Worm (Caenorhabditis elegans): ENCODE data around the gene aexr-1.

aexr-1 gene

DNA sequence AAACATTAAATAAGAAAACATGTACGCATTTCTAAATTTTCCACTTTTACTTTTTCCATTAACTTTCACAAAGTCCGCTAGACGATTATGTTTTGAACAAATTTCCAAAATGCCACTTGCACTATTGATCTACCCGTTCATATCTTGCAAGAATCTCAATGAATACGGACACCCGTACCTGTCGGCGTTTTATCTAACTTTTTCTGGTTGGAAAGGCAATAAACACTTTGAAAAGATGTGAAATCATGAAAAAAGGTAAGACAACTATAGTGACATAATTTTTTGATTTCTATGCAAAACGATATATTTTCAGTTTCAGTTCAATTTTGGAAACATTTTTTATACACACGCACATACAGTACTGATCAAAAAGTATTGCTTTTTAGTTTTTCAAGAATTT, 36.6 kb upstream of the aexr-1 start:
- peak; percentile 44 for TF ChIP-seq blmp-1 (tag; optimal IDR thresholded peaks at IDR 0.05)
- TF ChIP-seq lin-14 (GFP tag; optimal IDR thresholded peaks at IDR 0.05) = peak; percentile 17
- TF ChIP-seq unc-86 (tag; optimal IDR thresholded peaks at IDR 0.05) = no peak
- no peak for TF ChIP-seq elt-3 (tag; optimal IDR thresholded peaks at IDR 0.05)
- no peak for TF ChIP-seq efl-1 (optimal IDR thresholded peaks at IDR 0.05)
- TF ChIP-seq efl-1 (GFP tag; optimal IDR thresholded peaks at IDR 0.05 in 1 of 2) = peak in 1 of 2 experiments; percentile 6
- TF ChIP-seq alr-1 (tag; optimal IDR thresholded peaks at IDR 0.05; ENCODE audit: borderline replicate concordance) = no peak
- TF ChIP-seq C04F5.9 (tag; optimal IDR thresholded peaks at IDR 0.05) = no peak
- no peak for TF ChIP-seq lin-13 (GFP tag; optimal IDR thresholded peaks at IDR 0.05)
- no peak for TF ChIP-seq jun-1 (tag; optimal IDR thresholded peaks at IDR 0.05)
- TF ChIP-seq nhr-85 (tag) = peak; percentile 48
- no peak for TF ChIP-seq nhr-47 (tag; optimal IDR thresholded peaks at IDR 0.05)

DNA sequence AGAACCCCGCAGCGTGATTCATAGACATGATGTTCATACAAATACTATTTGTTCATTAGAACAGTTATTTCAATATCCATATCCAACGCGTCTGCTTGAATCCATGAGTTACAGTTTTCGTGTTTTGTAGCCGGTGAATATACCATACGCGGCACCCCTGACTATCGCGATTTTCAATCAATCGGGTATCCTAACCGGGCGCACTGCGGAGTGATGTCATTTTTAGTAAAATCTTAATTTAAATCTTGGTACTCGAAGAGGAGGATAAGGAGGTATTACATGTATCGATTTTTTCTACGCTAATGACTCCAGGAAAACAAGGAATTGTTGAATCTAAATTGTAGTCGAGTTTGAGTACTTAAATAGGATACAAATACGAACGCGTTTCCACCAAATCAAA, 34.3 kb upstream of the aexr-1 start:
- no peak for TF ChIP-seq unc-98 (GFP tag; IDR thresholded peaks at IDR 0.05)
- peak; percentile 83 for TF ChIP-seq nhr-85 (tag)
- peak; percentile 12 for TF ChIP-seq blmp-1 (tag; optimal IDR thresholded peaks at IDR 0.05)

DNA sequence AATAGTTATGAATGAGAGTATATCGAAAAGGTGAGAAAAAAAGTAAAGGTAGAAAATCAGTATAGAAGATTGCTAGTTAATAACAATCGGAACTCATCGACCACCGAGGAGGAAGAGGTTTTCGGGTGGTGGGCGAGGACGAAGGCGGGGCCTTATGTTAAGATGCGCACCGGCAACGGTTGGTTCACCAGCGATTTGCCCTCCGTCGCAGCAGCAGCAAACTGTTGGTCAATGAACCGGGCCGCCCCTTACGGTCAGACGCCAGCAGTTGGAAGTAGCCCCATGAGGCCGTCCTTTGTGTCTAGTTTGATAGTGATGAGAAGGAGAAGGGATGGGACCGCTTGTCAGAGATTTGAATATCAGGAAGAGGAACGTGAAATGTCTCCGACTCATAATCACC, 33.8 kb upstream of the aexr-1 start, which contains the start of gene nhr-137:
TSS of gene nhr-137 (minus strand) at position 101 of the 400 bp plus-strand sequence.
- no peak for TF ChIP-seq efl-1 (optimal IDR thresholded peaks at IDR 0.05)
- TF ChIP-seq efl-1 (GFP tag; optimal IDR thresholded peaks at IDR 0.05 in 1 of 2) = peak in 1 of 2 experiments; percentile 37
- TF ChIP-seq ces-1 (GFP tag; optimal IDR thresholded peaks at IDR 0.05) = no peak

DNA sequence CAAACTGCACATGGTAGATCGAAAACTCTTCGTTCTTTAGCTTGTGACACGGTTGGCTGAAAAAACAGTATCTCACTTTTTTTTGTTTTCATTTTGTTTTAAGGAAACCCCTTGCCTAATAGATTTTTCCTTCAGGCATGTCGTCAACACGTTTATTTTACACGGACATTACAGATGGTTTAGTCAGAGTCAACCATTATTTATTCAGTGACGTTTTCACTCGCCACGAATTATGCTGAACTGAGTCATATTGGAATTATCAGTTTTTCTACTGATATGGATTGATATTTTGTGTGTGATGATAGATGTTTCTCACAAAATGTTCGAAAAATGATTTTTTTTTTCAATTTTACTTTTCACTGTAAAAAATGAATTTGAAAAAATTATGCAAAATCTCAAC, 32.4 kb upstream of the aexr-1 start:
- peak; percentile 22 for TF ChIP-seq elt-2 (tag; optimal IDR thresholded peaks at IDR 0.05)
- TF ChIP-seq nhr-71 (tag; optimal IDR thresholded peaks at IDR 0.05) = no peak
- no peak for TF ChIP-seq lin-35 (GFP tag; optimal IDR thresholded peaks at IDR 0.05)

DNA sequence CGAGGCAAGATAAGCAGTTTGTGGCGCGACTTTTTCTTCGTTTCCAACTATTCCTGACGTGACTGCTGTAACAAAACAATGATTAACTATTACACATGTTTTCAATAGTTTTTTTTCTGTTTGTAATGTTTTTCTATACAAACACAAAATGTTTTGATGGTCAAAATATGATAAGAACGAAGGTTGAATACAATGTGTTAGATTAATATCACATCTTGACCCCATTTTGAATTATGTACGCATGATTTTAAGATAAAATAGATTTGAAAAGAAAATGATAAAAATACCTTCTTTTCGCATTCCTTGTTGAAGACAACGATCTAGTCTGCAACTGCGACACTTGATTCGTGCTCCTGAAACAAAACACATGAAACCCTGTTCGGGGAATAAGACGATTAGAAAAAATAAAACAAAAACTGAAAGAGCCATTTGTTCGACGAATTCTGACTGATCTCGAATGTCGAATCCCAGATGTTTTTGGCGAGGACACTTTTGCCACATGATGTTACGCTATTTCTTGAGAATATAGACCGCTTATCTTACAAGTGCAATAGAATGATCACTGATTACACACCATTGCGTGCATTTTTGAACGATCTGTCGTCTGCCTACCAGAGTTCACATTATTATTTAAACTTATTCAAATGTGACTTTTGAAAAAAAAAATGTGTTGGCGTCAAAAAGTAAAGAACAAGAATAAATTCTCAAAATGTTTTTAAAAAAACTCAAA, 30.2 kb upstream of the aexr-1 start:
- TF ChIP-seq nhr-90 (tag; optimal IDR thresholded peaks at IDR 0.05; ENCODE audit: poor library complexity) (peak; percentile 17), ets-5 (GFP tag; IDR thresholded peaks at IDR 0.05) (no peak), zip-4 (GFP tag; optimal IDR thresholded peaks at IDR 0.05) (no peak), unc-130 (tag; optimal IDR thresholded peaks at IDR 0.05) (no peak), mdl-1 (tag; optimal IDR thresholded peaks at IDR 0.05) (peak in 1 of 2 experiments; percentile 1), ztf-4 (tag; optimal IDR thresholded peaks at IDR 0.05) (no peak), swsn-7 (tag; optimal IDR thresholded peaks at IDR 0.05) (no peak), xbp-1 (tag; optimal IDR thresholded peaks at IDR 0.05) (no peak), ceh-63 (GFP tag; optimal IDR thresholded peaks at IDR 0.05) (no peak), lin-35 (GFP tag; optimal IDR thresholded peaks at IDR 0.05) (peak in 1 of 2 experiments; percentile 23), aha-1 (tag; optimal IDR thresholded peaks at IDR 0.05) (no peak), nhr-20 (tag; optimal IDR thresholded peaks at IDR 0.05) (peak; percentile 16), elt-2 (tag; optimal IDR thresholded peaks at IDR 0.05) (peak; percentile 27), hlh-4 (tag; optimal IDR thresholded peaks at IDR 0.05) (no peak), nhr-237 (tag; optimal IDR thresholded peaks at IDR 0.05) (no peak), lin-15B (tag; optimal IDR thresholded peaks at IDR 0.05) (no peak), hpl-2 (GFP tag; optimal IDR thresholded peaks at IDR 0.05) (no peak), zag-1 (tag; optimal IDR thresholded peaks at IDR 0.05) (no peak), unc-98 (GFP tag; IDR thresholded peaks at IDR 0.05) (no peak), sox-4 (tag; optimal IDR thresholded peaks at IDR 0.05) (no peak), tlp-1 (tag; optimal IDR thresholded peaks at IDR 0.05) (no peak), nhr-71 (tag; optimal IDR thresholded peaks at IDR 0.05) (peak; percentile 42), nhr-47 (tag; optimal IDR thresholded peaks at IDR 0.05) (no peak), ama-1 (optimal IDR thresholded peaks at IDR 0.05) (no peak), fkh-10 (GFP tag; optimal IDR thresholded peaks at IDR 0.05) (no peak), fkh-8 (tag; optimal IDR thresholded peaks at IDR 0.05) (peak; percentile 12), ceh-82 (tag; optimal IDR thresholded peaks at IDR 0.05) (no peak), ceh-90 (tag; optimal IDR thresholded peaks at IDR 0.05) (no peak), lsy-2 (tag; optimal IDR thresholded peaks at IDR 0.05) (no peak), skn-1 (tag; optimal IDR thresholded peaks at IDR 0.05) (no peak), ceh-88 (GFP tag; IDR thresholded peaks at IDR 0.05) (no peak), rnt-1 (tag; optimal IDR thresholded peaks at IDR 0.05) (no peak), ces-1 (GFP tag; optimal IDR thresholded peaks at IDR 0.05) (no peak), unc-86 (tag; optimal IDR thresholded peaks at IDR 0.05) (no peak)
